Fruit fly (Drosophila melanogaster) whole organism: ENCODE measurements around the gene Atg13.

Source experiments
- CG8478 ChIP-seq: fragments of >200 bp; optimal IDR thresholded peaks from 2 replicates; lab custom pipeline; 2018; ENCODE audit warnings: inconsistent platforms
- usp ChIP-seq: fragments of >200 bp; optimal IDR thresholded peaks from 2 replicates; lab custom pipeline; 2017; ENCODE audit warnings: missing biosample characterization, missing genetic modification characterization, mixed read lengths

dm6 chr3R:8312037-8312436, 37.6 kb upstream of the Atg13 start, which contains the start of the genes CG11694 and CG11698:
- TF ChIP-seq usp (GFP tag; lab: Kevin White, UChicago), result no peak
- TF ChIP-seq CG8478 (lab: Kevin White, UChicago), result no peak
